Fruit fly (Drosophila melanogaster): ENCODE data around the gene CG8907.

Gene CG8907

dm6 chr3R:16982108-16982707 lies 25.9 kb upstream of the CG8907 start, which contains the start of gene AhcyL2:
Gene AhcyL2 (minus strand): TSS chr3R:16982158.
- TF ChIP-seq usp (GFP tag; optimal IDR thresholded peaks at IDR 0.05), result no peak
- TF ChIP-seq Sp1 (GFP tag; optimal IDR thresholded peaks at IDR 0.05), result peak; percentile 45
- no peak for TF ChIP-seq woc (GFP tag; optimal IDR thresholded peaks at IDR 0.05)
- TF ChIP-seq N (GFP tag; optimal IDR thresholded peaks at IDR 0.05), result no peak
- TF ChIP-seq CrebA (GFP tag; optimal IDR thresholded peaks at IDR 0.05; ENCODE audit: borderline replicate concordance), result no peak
- TF ChIP-seq tai (GFP tag; optimal IDR thresholded peaks at IDR 0.05), result no peak
- TF ChIP-seq Hnf4 (GFP tag; optimal IDR thresholded peaks at IDR 0.05), result no peak
- no peak for TF ChIP-seq dsf (GFP tag; optimal IDR thresholded peaks at IDR 0.05; ENCODE audit: borderline replicate concordance)
- no peak for TF ChIP-seq Dfd (GFP tag; optimal IDR thresholded peaks at IDR 0.05)
- TF ChIP-seq Vsx2 (GFP tag; optimal IDR thresholded peaks at IDR 0.05; ENCODE audit: partially characterized antibody), result no peak
- no peak for TF ChIP-seq lola (GFP tag; optimal IDR thresholded peaks at IDR 0.05)
- peak in 1 of 2 experiments; percentile 45 for TF ChIP-seq dl (GFP tag; optimal IDR thresholded peaks at IDR 0.05; ENCODE audit: insufficient read depth in 1 of 2, partially characterized antibody in 2 of 2)
- TF ChIP-seq Rel (GFP tag; optimal IDR thresholded peaks at IDR 0.05), result no peak
- TF ChIP-seq Rel (tag; optimal IDR thresholded peaks at IDR 0.05), result peak; percentile 84
- TF ChIP-seq h (GFP tag; optimal IDR thresholded peaks at IDR 0.05), result peak; percentile 82
- TF ChIP-seq psq (GFP tag; optimal IDR thresholded peaks at IDR 0.05), result peak; percentile 10
- TF ChIP-seq Hr83 (GFP tag; optimal IDR thresholded peaks at IDR 0.05; ENCODE audit: poor library complexity, severe bottlenecking), result peak; percentile 8
- peak; percentile 79 for TF ChIP-seq brk (GFP tag; optimal IDR thresholded peaks at IDR 0.05)
- TF ChIP-seq pan (optimal IDR thresholded peaks at IDR 0.05), result no peak
- TF ChIP-seq foxo (GFP tag; optimal IDR thresholded peaks at IDR 0.05), result peak in 1 of 2 experiments; percentile 15
- no peak for TF ChIP-seq Dif (GFP tag; optimal IDR thresholded peaks at IDR 0.05; ENCODE audit: partially characterized antibody)
- TF ChIP-seq br (GFP tag; optimal IDR thresholded peaks at IDR 0.05), result peak; percentile 11
- TF ChIP-seq Jra (GFP tag; optimal IDR thresholded peaks at IDR 0.05), result peak; percentile 19
- no peak for TF ChIP-seq Myc (optimal IDR thresholded peaks at IDR 0.05)
- TF ChIP-seq GATAd (GFP tag; optimal IDR thresholded peaks at IDR 0.05), result no peak

dm6 chr3R:16983001-16983400 lies 25.1 kb upstream of the CG8907 start:
- no peak for TF ChIP-seq GATAd (GFP tag; optimal IDR thresholded peaks at IDR 0.05)
- no peak for TF ChIP-seq pan (optimal IDR thresholded peaks at IDR 0.05)
- no peak for TF ChIP-seq ey (GFP tag; optimal IDR thresholded peaks at IDR 0.05)
- TF ChIP-seq Jra (GFP tag; optimal IDR thresholded peaks at IDR 0.05), result no peak
- no peak for TF ChIP-seq foxo (GFP tag; optimal IDR thresholded peaks at IDR 0.05)
- no peak for TF ChIP-seq tai (GFP tag; optimal IDR thresholded peaks at IDR 0.05)

dm6 chr3R:16984221-16984620 lies 23.8 kb upstream of the CG8907 start:
- TF ChIP-seq Jra (GFP tag; optimal IDR thresholded peaks at IDR 0.05) (no peak), pan (optimal IDR thresholded peaks at IDR 0.05) (no peak), woc (GFP tag; optimal IDR thresholded peaks at IDR 0.05) (no peak), brk (GFP tag; optimal IDR thresholded peaks at IDR 0.05) (no peak), ey (GFP tag; optimal IDR thresholded peaks at IDR 0.05) (no peak), sage (GFP tag; optimal IDR thresholded peaks at IDR 0.05) (no peak), N (GFP tag; optimal IDR thresholded peaks at IDR 0.05) (no peak), Myc (optimal IDR thresholded peaks at IDR 0.05) (no peak), dmrt93B (GFP tag; optimal IDR thresholded peaks at IDR 0.05) (no peak), Hr78 (GFP tag; optimal IDR thresholded peaks at IDR 0.05) (no peak), foxo (GFP tag; optimal IDR thresholded peaks at IDR 0.05) (no peak), h (GFP tag; optimal IDR thresholded peaks at IDR 0.05) (no peak), dsf (GFP tag; optimal IDR thresholded peaks at IDR 0.05; ENCODE audit: borderline replicate concordance) (no peak), sv (GFP tag; optimal IDR thresholded peaks at IDR 0.05) (no peak), Hr83 (GFP tag; optimal IDR thresholded peaks at IDR 0.05; ENCODE audit: poor library complexity, severe bottlenecking) (no peak), dl (GFP tag; optimal IDR thresholded peaks at IDR 0.05; ENCODE audit: insufficient read depth in 1 of 2, partially characterized antibody in 2 of 2) (no peak), CG9705 (GFP tag; optimal IDR thresholded peaks at IDR 0.05) (no peak), OdsH (GFP tag; optimal IDR thresholded peaks at IDR 0.05) (no peak), HLH106 (tag; optimal IDR thresholded peaks at IDR 0.05) (no peak), psq (GFP tag; optimal IDR thresholded peaks at IDR 0.05) (no peak)

dm6 chr3R:16985547-16985946 lies 22.5 kb upstream of the CG8907 start:
- no peak for TF ChIP-seq usp (GFP tag; optimal IDR thresholded peaks at IDR 0.05)
- no peak for TF ChIP-seq jim (GFP tag; optimal IDR thresholded peaks at IDR 0.05)
- no peak for TF ChIP-seq dl (GFP tag; optimal IDR thresholded peaks at IDR 0.05; ENCODE audit: insufficient read depth in 1 of 2, partially characterized antibody in 2 of 2)
- TF ChIP-seq GATAd (GFP tag; optimal IDR thresholded peaks at IDR 0.05), result no peak
- TF ChIP-seq OdsH (GFP tag; optimal IDR thresholded peaks at IDR 0.05), result peak; percentile 32
- no peak for TF ChIP-seq lola (GFP tag; optimal IDR thresholded peaks at IDR 0.05)
- no peak for TF ChIP-seq Dfd (GFP tag; optimal IDR thresholded peaks at IDR 0.05)
- TF ChIP-seq dmrt93B (GFP tag; optimal IDR thresholded peaks at IDR 0.05), result peak; percentile 46
- TF ChIP-seq dsf (GFP tag; optimal IDR thresholded peaks at IDR 0.05; ENCODE audit: borderline replicate concordance), result no peak
- peak; percentile 4 for TF ChIP-seq Hnf4 (GFP tag; optimal IDR thresholded peaks at IDR 0.05)
- TF ChIP-seq Sp1 (GFP tag; optimal IDR thresholded peaks at IDR 0.05), result peak; percentile 11
- peak; percentile 1 for TF ChIP-seq woc (GFP tag; optimal IDR thresholded peaks at IDR 0.05)
- no peak for TF ChIP-seq Hr83 (GFP tag; optimal IDR thresholded peaks at IDR 0.05; ENCODE audit: poor library complexity, severe bottlenecking)
- no peak for TF ChIP-seq Jra (GFP tag; optimal IDR thresholded peaks at IDR 0.05)
- peak; percentile 35 for TF ChIP-seq h (GFP tag; optimal IDR thresholded peaks at IDR 0.05)
- peak; percentile 57 for TF ChIP-seq br (GFP tag; optimal IDR thresholded peaks at IDR 0.05)
- no peak for TF ChIP-seq N (GFP tag; optimal IDR thresholded peaks at IDR 0.05)
- TF ChIP-seq foxo (GFP tag; optimal IDR thresholded peaks at IDR 0.05), result peak in 1 of 2 experiments; percentile 67
- peak; percentile 50 for TF ChIP-seq ey (GFP tag; optimal IDR thresholded peaks at IDR 0.05)
- TF ChIP-seq psq (GFP tag; optimal IDR thresholded peaks at IDR 0.05), result peak; percentile 39
- TF ChIP-seq CrebA (GFP tag; optimal IDR thresholded peaks at IDR 0.05; ENCODE audit: borderline replicate concordance), result no peak
- peak; percentile 39 for TF ChIP-seq rgr (GFP tag; optimal IDR thresholded peaks at IDR 0.05)
- peak; percentile 66 for TF ChIP-seq fru (GFP tag; optimal IDR thresholded peaks at IDR 0.05)
- peak; percentile 21 for TF ChIP-seq pan (optimal IDR thresholded peaks at IDR 0.05)
- TF ChIP-seq HLH106 (tag; optimal IDR thresholded peaks at IDR 0.05), result peak; percentile 62
- TF ChIP-seq Hr78 (GFP tag; optimal IDR thresholded peaks at IDR 0.05), result no peak
